Worm (Caenorhabditis elegans): ENCODE measurements around the gene F55F1.2.

DNA sequence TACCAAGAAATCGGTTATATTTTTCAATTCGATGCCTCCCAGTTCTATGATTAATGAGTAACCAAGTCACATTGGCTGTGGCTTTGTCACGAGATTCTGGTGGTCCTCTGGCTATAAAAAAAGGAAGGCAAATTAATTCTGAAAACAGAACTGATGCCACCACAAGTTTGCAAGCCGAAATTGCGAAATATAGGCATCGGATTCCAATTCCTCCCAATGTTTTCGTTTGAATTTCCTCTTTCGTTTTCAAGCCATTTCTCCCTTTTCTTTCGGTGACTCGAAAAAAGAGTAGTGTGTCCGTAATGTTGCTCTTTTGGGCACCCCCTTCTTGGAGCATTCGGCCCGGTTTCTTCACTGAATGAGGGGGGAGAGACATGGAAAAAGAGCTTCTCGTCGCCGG, at the start of gene F55F1.2:
- TF ChIP-seq ceh-32 (tag; optimal IDR thresholded peaks at IDR 0.05; ENCODE audit: poor library complexity) (no peak), zag-1 (tag; optimal IDR thresholded peaks at IDR 0.05) (no peak), Y5F2A.4 (GFP tag; optimal IDR thresholded peaks at IDR 0.05) (no peak), R02D3.7 (tag; optimal IDR thresholded peaks at IDR 0.05) (no peak), lir-3 (tag; optimal IDR thresholded peaks at IDR 0.05) (no peak), unc-130 (GFP tag; optimal IDR thresholded peaks at IDR 0.05) (no peak), pha-4 (GFP tag; IDR thresholded peaks at IDR 0.05) (no peak), pha-4 (tag; optimal IDR thresholded peaks at IDR 0.05) (no peak), ztf-7 (tag; optimal IDR thresholded peaks at IDR 0.05) (no peak), zip-11 (GFP tag; IDR thresholded peaks at IDR 0.05) (no peak)

Measured in whole organism, L4 larva.